Worm (Caenorhabditis elegans) whole organism, young adult: ENCODE data around the gene sid-5.

Experiments
- F22D6.2 ChIP-seq: sonication (generic microtip); optimal IDR thresholded peaks from 2 replicates; lab custom pipeline; 2016; ENCODE audit warnings: mild to moderate bottlenecking, missing genetic modification characterization, missing compliant biosample characterization
- F37B4.10 ChIP-seq: fragments of 200-800 bp; sonication (Bioruptor generic); IDR thresholded peaks from 2 replicates; pipeline ENCODE4 v1.3.6; 2022; ENCODE audit warnings: missing genetic modification characterization, missing compliant biosample characterization
- F55B11.4 ChIP-seq: sonication (generic microtip); optimal IDR thresholded peaks from 2 replicates; lab custom pipeline; 2016; ENCODE audit warnings: missing compliant biosample characterization, missing genetic modification characterization, borderline replicate concordance; ENCODE audit not compliant: insufficient read depth
- K11D2.4 ChIP-seq: fragments of 200-800 bp; sonication (Bioruptor generic); IDR thresholded peaks from 2 replicates; pipeline ENCODE4 v1.3.6; 2022; ENCODE audit warnings: missing genetic modification reagents, missing genetic modification characterization, missing compliant biosample characterization
- aptf-3 ChIP-seq: fragments of 200-800 bp; sonication (Bioruptor generic); IDR thresholded peaks from 2 replicates; pipeline ENCODE4 v1.3.6; 2022; ENCODE audit warnings: missing genetic modification characterization, missing compliant biosample characterization
- atf-7 ChIP-seq: sonication (generic microtip); optimal IDR thresholded peaks from 2 replicates; lab custom pipeline; 2017; ENCODE audit warnings: mild to moderate bottlenecking, missing genetic modification characterization, missing compliant biosample characterization
- athp-1 ChIP-seq: sonication (generic microtip); optimal IDR thresholded peaks from 2 replicates; lab custom pipeline; 2017; ENCODE audit warnings: mild to moderate bottlenecking, missing genetic modification characterization, missing compliant biosample characterization
- attf-5 ChIP-seq: fragments of 200-800 bp; sonication (Bioruptor generic); optimal IDR thresholded peaks from 2 replicates; lab custom pipeline; 2018; ENCODE audit warnings: mild to moderate bottlenecking, missing genetic modification characterization, missing compliant biosample characterization
- attf-6 ChIP-seq: fragments of 200-800 bp; sonication (Bioruptor generic); IDR thresholded peaks from 2 replicates; pipeline ENCODE4 v1.3.6; 2022; ENCODE audit warnings: missing genetic modification reagents, missing genetic modification characterization, missing compliant biosample characterization
- bed-1 ChIP-seq: fragments of 200-800 bp; sonication (Bioruptor generic); IDR thresholded peaks from 2 replicates; pipeline ENCODE4 v1.3.6; 2022; ENCODE audit warnings: missing genetic modification reagents, missing genetic modification characterization, missing compliant biosample characterization
- ceh-27 ChIP-seq: fragments of 200-800 bp; sonication (Bioruptor generic); optimal IDR thresholded peaks from 2 replicates; lab custom pipeline; 2018; ENCODE audit warnings: mild to moderate bottlenecking, missing genetic modification characterization, moderate library complexity, missing compliant biosample characterization
- die-1 ChIP-seq: sonication (generic microtip); optimal IDR thresholded peaks from 2 replicates; lab custom pipeline; 2016; ENCODE audit warnings: missing genotype, mild to moderate bottlenecking, missing genetic modification characterization, missing compliant biosample characterization
- dox-1 ChIP-seq: fragments of 200-800 bp; sonication (Bioruptor generic); IDR thresholded peaks from 2 replicates; pipeline ENCODE4 v1.3.6; 2022; ENCODE audit warnings: missing genetic modification reagents, missing genetic modification characterization, missing compliant biosample characterization
- dpl-1 ChIP-seq: fragments of 150-350 bp; optimal IDR thresholded peaks from 2 replicates; lab custom pipeline; 2014; ENCODE audit warnings: missing biosample characterization, missing genetic modification reagents, missing genetic modification characterization
- egrh-3 ChIP-seq: fragments of 200-800 bp; sonication (Bioruptor generic); IDR thresholded peaks from 2 replicates; pipeline ENCODE4 v1.3.6; 2022; ENCODE audit warnings: missing genetic modification reagents, missing genetic modification characterization, missing compliant biosample characterization
- gei-17 ChIP-seq: fragments of 200-800 bp; sonication (Bioruptor generic); optimal IDR thresholded peaks from 2 replicates; lab custom pipeline; 2018; ENCODE audit warnings: mild to moderate bottlenecking, missing genetic modification characterization, missing compliant biosample characterization
- him-1 ChIP-seq: sonication (generic microtip); optimal IDR thresholded peaks from 2 replicates; lab custom pipeline; 2016; ENCODE audit warnings: missing genotype, missing genetic modification reagents, missing genetic modification characterization, missing compliant biosample characterization
- hlh-26 ChIP-seq: fragments of 200-800 bp; sonication (Bioruptor generic); conservative IDR thresholded peaks from 2 replicates; pipeline ENCODE4 v1.3.6; 2022; ENCODE audit warnings: missing genetic modification reagents, missing genetic modification characterization, missing compliant biosample characterization
- hrde-1 ChIP-seq: sonication (generic microtip); optimal IDR thresholded peaks from 2 replicates; lab custom pipeline; 2016; ENCODE audit warnings: missing genetic modification characterization, mild to moderate bottlenecking, missing compliant biosample characterization, moderate library complexity, missing genotype, missing genetic modification reagents, borderline replicate concordance
- hsf-1 ChIP-seq: fragments of 200-800 bp; sonication (Bioruptor generic); IDR thresholded peaks from 2 replicates; pipeline ENCODE4 v1.3.6; 2022; ENCODE audit warnings: missing genetic modification reagents, missing genetic modification characterization, missing compliant biosample characterization
- let-607 ChIP-seq, 2 experiments: fragments of 200-800 bp in 1 of 2; sonication (Bioruptor generic) in 1 of 2; sonication (generic microtip) in 1 of 2; optimal IDR thresholded peaks; 2 replicates each; lab custom pipeline; 2016 to 2018; ENCODE audit warnings: mild to moderate bottlenecking in 2 of 2, missing compliant biosample characterization in 2 of 2, missing genetic modification characterization in 2 of 2, moderate library complexity in 2 of 2, missing genotype in 1 of 2
- lin-40 ChIP-seq: sonication (generic microtip); optimal IDR thresholded peaks from 2 replicates; lab custom pipeline; 2016; ENCODE audit warnings: missing genetic modification characterization, mild to moderate bottlenecking, missing compliant biosample characterization, missing genotype, missing genetic modification reagents
- madf-6 ChIP-seq: fragments of 200-800 bp; sonication (Bioruptor generic); IDR thresholded peaks from 2 replicates; pipeline ENCODE4 v1.3.6; 2022; ENCODE audit warnings: missing genetic modification reagents, missing genetic modification characterization, missing compliant biosample characterization
- mel-28 ChIP-seq: sonication (generic microtip); optimal IDR thresholded peaks from 2 replicates; lab custom pipeline; 2016; ENCODE audit warnings: borderline replicate concordance, mild to moderate bottlenecking, missing genetic modification characterization, missing compliant biosample characterization
- mxl-1 ChIP-seq: sonication (generic microtip); optimal IDR thresholded peaks from 2 replicates; lab custom pipeline; 2016; ENCODE audit warnings: missing genetic modification characterization, missing compliant biosample characterization
- nhr-80 ChIP-seq: sonication (generic microtip); optimal IDR thresholded peaks from 2 replicates; lab custom pipeline; 2016; ENCODE audit warnings: missing genetic modification characterization, missing compliant biosample characterization
- nhr-90 ChIP-seq: sonication (generic microtip); optimal IDR thresholded peaks from 2 replicates; lab custom pipeline; 2016; ENCODE audit warnings: missing genotype, mild to moderate bottlenecking, missing genetic modification characterization, missing compliant biosample characterization
- pbrm-1 ChIP-seq: fragments of 200-800 bp; sonication (Bioruptor generic); IDR thresholded peaks from 2 replicates; pipeline ENCODE4 v1.3.6; 2022; ENCODE audit warnings: missing genetic modification reagents, missing genetic modification characterization, missing compliant biosample characterization
- rpc-1 ChIP-seq, 2 experiments: fragments of 150-350 bp in 1 of 2; sonication (generic microtip) in 1 of 2; optimal IDR thresholded peaks; 2 replicates each; lab custom pipeline; 2014 to 2018; ENCODE audit warnings: missing biosample characterization in 1 of 2, missing genetic modification characterization in 1 of 2, missing genetic modification reagents in 1 of 2, missing genotype in 1 of 2
- sdz-38 ChIP-seq: sonication (generic microtip); optimal IDR thresholded peaks from 2 replicates; lab custom pipeline; 2016; ENCODE audit warnings: missing genotype, missing genetic modification characterization, missing compliant biosample characterization
- sea-2 ChIP-seq: fragments of 200-800 bp; sonication (Bioruptor generic); IDR thresholded peaks from 2 replicates; pipeline ENCODE4 v1.3.6; 2022; ENCODE audit warnings: missing genetic modification characterization, missing compliant biosample characterization
- somi-1 ChIP-seq: fragments of 200-800 bp; sonication (Bioruptor generic); optimal IDR thresholded peaks from 2 replicates; lab custom pipeline; 2018; ENCODE audit warnings: mild to moderate bottlenecking, missing genetic modification characterization, missing compliant biosample characterization
- zfh-2 ChIP-seq: fragments of 200-800 bp; sonication (Bioruptor generic); conservative IDR thresholded peaks from 2 replicates; pipeline ENCODE4 v1.3.6; 2022; ENCODE audit warnings: missing genetic modification reagents, missing genetic modification characterization, missing compliant biosample characterization
- ztf-22 ChIP-seq: fragments of 200-800 bp; sonication (Bioruptor generic); optimal IDR thresholded peaks from 2 replicates; lab custom pipeline; 2018; ENCODE audit warnings: mild to moderate bottlenecking, missing genetic modification characterization, moderate library complexity, missing compliant biosample characterization
- ztf-3 ChIP-seq: fragments of 200-800 bp; sonication (Bioruptor generic); optimal IDR thresholded peaks from 2 replicates; lab custom pipeline; 2018; ENCODE audit warnings: mild to moderate bottlenecking, missing genetic modification characterization, missing compliant biosample characterization
- ztf-6 ChIP-seq: fragments of 200-800 bp; sonication (Bioruptor generic); IDR thresholded peaks from 2 replicates; pipeline ENCODE4 v1.3.6; 2022; ENCODE audit warnings: missing genetic modification reagents, missing genetic modification characterization, missing compliant biosample characterization

Gene sid-5

ce11 chrX:6920132-6920531 lies 15.6 kb downstream of the sid-5 start:
- TF ChIP-seq hsf-1 (GFP tag; lab: Robert Waterston, UW), result no peak
- no peak for TF ChIP-seq mxl-1 (tag; lab: Kevin White, UChicago)
- no peak for TF ChIP-seq sdz-38
- no peak for TF ChIP-seq mel-28 (tag; lab: Kevin White, UChicago)
- no peak for TF ChIP-seq die-1 (tag; lab: Kevin White, UChicago)
- TF ChIP-seq gei-17 (GFP tag; lab: Kevin White, UChicago), result no peak
- no peak for TF ChIP-seq aptf-3 (GFP tag; lab: Robert Waterston, UW)
- TF ChIP-seq K11D2.4 (GFP tag; lab: Robert Waterston, UW), result no peak
- no peak for TF ChIP-seq madf-6

ce11 chrX:6924461-6924860 lies 19.9 kb downstream of the sid-5 start, which contains the start of gene otpl-3:
Gene otpl-3 (minus strand): TSS chrX:6924764.
- no peak for TF ChIP-seq atf-7 (tag; lab: Kevin White, UChicago)
- peak; percentile 79 for TF ChIP-seq nhr-80 (tag; lab: Kevin White, UChicago)

ce11 chrX:6926952-6927351 lies 22.4 kb downstream of the sid-5 start:
- TF ChIP-seq F55B11.4 (tag; lab: Kevin White, UChicago) (no peak), sea-2 (no peak), nhr-80 (tag; lab: Kevin White, UChicago) (peak; percentile 17), egrh-3 (GFP tag; lab: Robert Waterston, UW) (no peak), rpc-1 (optimal IDR thresholded peaks at IDR 0.05; lab: Kevin White, UChicago) (no peak), rpc-1 (tag; optimal IDR thresholded peaks at IDR 0.05; lab: Kevin White, UChicago) (no peak), hrde-1 (tag; lab: Kevin White, UChicago) (no peak), athp-1 (tag; lab: Kevin White, UChicago) (no peak), ztf-3 (no peak)

ce11 chrX:6928578-6928977 lies 24.1 kb downstream of the sid-5 start, which contains the start of gene F14B8.5:
Gene F14B8.5 (minus strand): TSS chrX:6928704.
- peak; percentile 49; the same call in 1 of the 2 replicates for TF ChIP-seq zfh-2 (GFP tag; lab: Robert Waterston, UW)
- no peak for TF ChIP-seq F55B11.4 (tag; lab: Kevin White, UChicago)
- no peak for TF ChIP-seq lin-40 (tag; lab: Kevin White, UChicago)
- peak; percentile 69 for TF ChIP-seq nhr-80 (tag; lab: Kevin White, UChicago)
- TF ChIP-seq bed-1 (GFP tag; lab: Robert Waterston, UW), result no peak
- TF ChIP-seq hlh-26 (GFP tag; lab: Robert Waterston, UW), result no peak
- no peak for TF ChIP-seq attf-6 (GFP tag; lab: Robert Waterston, UW)
- TF ChIP-seq F37B4.10 (GFP tag; lab: Robert Waterston, UW), result 0 out of 2 replicates have a peak, but pooled peaks have one; percentile 50
- no peak for TF ChIP-seq ztf-6
- TF ChIP-seq dpl-1 (GFP tag; lab: Kevin White, UChicago), result no peak
- TF ChIP-seq somi-1 (GFP tag; lab: Kevin White, UChicago), result no peak
- TF ChIP-seq ceh-27 (GFP tag; lab: Kevin White, UChicago), result no peak
- TF ChIP-seq dox-1 (GFP tag; lab: Robert Waterston, UW), result peak; percentile 50; the same call in 1 of the 2 replicates

- TF ChIP-seq F22D6.2 (tag; lab: Kevin White, UChicago) (no peak), ztf-22 (peak; percentile 17), dox-1 (GFP tag; lab: Robert Waterston, UW) (peak; percentile 74), nhr-90 (tag; lab: Kevin White, UChicago) (peak; percentile 35), him-1 (tag; lab: Kevin White, UChicago) (no peak), nhr-80 (tag; lab: Kevin White, UChicago) (peak; percentile 97), let-607 (tag; optimal IDR thresholded peaks at IDR 0.05; lab: Kevin White, UChicago) (peak; percentile 28 to 63), attf-5 (peak; percentile 12), pbrm-1 (GFP tag; lab: Robert Waterston, UW) (no peak)
- TF ChIP-seq, all 124 proteins: peak for 6
Measured at ce11 chrX:6932134-6932533, 27.6 kb downstream of the sid-5 start, which contains the start of gene F14B8.6. Gene F14B8.6 (minus strand): TSS chrX:6932425.
